Fruit fly (Drosophila melanogaster) Kc167 (cell line): Measurements from ENCODE around the gene Polr2H.

Experiments used
- Myc ChIP-seq: fragments of >200 bp; optimal IDR thresholded peaks from 2 replicates; lab custom pipeline; 2017; ENCODE audit warnings: missing external identifiers
- Sin3A ChIP-seq: fragments of >200 bp; optimal IDR thresholded peaks from 2 replicates; lab custom pipeline; 2018; ENCODE audit warnings: missing external identifiers
- h ChIP-seq: fragments of >200 bp; optimal IDR thresholded peaks from 3 replicates; lab custom pipeline; 2018; ENCODE audit warnings: missing external identifiers
- insv ChIP-seq: fragments of >200 bp; optimal IDR thresholded peaks from 3 replicates; lab custom pipeline; 2018; ENCODE audit warnings: missing external identifiers
- psq ChIP-seq: fragments of >200 bp; optimal IDR thresholded peaks from 2 replicates; lab custom pipeline; 2017; ENCODE audit warnings: missing external identifiers
- ttk ChIP-seq: sonication (Bioruptor generic); optimal IDR thresholded peaks from 2 replicates; lab custom pipeline; 2017; ENCODE audit warnings: missing external identifiers

The Polr2H gene

DNA sequence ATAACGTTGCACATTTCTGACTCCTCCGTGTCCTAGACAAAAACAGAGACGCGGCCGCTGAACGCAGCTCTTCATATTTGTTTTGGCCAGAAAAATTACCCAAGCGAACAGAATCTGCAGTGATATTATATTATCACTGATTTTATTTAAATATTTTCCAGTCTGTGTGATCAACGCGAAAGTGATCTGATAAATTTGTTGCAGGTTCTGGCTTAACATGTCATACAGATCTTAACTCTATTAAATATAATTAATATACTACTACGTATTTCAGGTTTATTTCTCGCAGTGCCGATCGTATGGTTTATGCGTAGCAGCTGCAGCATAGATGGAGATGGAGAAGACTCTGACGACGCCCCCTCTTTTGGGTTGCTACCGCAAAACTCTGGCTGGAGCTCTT, 7.9 kb upstream of the Polr2H start:
- TF ChIP-seq insv (no peak), h (no peak), ttk (lab: Kevin White, UChicago) (no peak), Myc (lab: Kevin White, UChicago) (no peak), psq (lab: Kevin White, UChicago) (no peak), Sin3A (lab: Kevin White, UChicago) (no peak)

DNA sequence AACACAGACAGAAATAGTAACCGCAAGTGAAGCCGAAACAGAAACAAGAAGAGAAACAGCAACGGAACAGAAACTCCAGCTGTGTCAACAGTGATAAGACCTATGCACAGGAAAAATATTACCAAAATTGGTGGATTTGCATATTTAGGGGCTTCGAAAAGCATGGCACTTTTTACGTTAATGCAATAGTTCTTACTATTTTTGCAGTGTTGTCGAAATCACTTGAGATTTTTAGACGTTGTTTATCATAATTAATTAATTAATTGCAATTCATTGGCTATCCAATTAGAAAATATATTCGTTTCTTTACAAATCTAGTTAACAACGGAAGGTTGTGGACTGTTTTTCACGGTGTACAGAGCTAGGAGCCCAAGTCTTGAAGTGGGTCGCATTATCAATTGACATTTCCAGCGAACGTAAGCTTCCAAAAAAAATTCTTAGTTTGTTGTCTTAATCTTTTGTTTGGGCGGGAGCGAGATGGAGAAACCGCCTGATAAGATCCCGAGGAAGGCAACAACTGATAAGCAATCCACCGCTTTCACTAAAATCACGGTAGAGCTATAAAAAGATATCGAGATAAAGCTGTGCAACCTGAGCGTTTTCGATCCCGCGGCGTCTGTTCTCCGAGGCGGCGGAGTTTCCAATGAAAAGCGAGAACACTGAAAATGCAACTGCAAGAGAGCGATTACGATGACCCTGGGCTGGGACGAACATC, 1.6 kb upstream of the Polr2H start:
- TF ChIP-seq ttk (lab: Kevin White, UChicago) (no peak), Myc (lab: Kevin White, UChicago) (no peak), insv (no peak), psq (lab: Kevin White, UChicago) (no peak), Sin3A (lab: Kevin White, UChicago) (no peak), h (no peak)

DNA sequence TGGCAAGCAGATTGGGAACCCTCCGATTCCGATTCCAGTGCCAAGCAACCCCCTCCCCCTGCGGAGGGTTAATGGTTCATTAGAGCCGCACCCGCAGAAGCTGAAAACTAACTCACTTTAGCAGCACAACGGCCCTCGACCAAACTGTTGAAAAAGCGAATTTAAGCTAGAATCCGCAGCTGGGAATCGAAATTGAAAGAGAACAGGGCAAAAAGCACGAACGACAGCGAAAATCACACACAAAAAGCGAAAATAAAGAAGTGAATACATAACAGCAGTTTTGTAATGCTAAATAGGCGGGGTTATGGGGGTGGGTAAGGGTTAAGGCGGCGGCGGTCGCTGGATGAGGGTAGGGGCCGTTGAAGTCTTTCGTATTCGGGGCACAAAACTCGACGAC, 1.0 kb upstream of the Polr2H start:
- TF ChIP-seq ttk (lab: Kevin White, UChicago) (no peak), insv (no peak), Sin3A (lab: Kevin White, UChicago) (no peak), h (no peak), Myc (lab: Kevin White, UChicago) (no peak), psq (lab: Kevin White, UChicago) (no peak)

DNA sequence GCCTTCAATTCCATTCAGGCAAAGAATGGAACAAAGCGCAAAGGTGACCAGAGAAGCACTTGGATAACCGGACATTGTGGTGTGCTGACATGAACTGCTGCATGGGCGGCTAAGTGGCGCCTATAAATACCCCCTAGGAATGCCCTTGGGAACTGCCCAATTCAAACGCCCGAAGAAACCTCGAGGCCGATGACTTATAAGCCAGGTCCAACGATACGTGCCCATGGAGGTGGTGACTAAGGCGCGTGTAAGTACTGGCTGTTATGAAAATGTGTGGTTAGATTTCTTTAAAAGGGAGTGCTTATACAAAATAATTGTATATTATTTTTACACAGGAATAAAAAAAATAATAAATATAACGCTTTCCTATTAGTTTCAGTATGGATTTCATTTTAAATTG, 1.6 kb downstream of the Polr2H start, which contains the start of gene CG14570:
TSS of gene CG14570 (minus strand) at position 101 of the 400 bp plus-strand sequence.
- TF ChIP-seq Myc (lab: Kevin White, UChicago) (no peak), Sin3A (lab: Kevin White, UChicago) (no peak), h (no peak), ttk (lab: Kevin White, UChicago) (no peak), insv (no peak), psq (lab: Kevin White, UChicago) (no peak)

DNA sequence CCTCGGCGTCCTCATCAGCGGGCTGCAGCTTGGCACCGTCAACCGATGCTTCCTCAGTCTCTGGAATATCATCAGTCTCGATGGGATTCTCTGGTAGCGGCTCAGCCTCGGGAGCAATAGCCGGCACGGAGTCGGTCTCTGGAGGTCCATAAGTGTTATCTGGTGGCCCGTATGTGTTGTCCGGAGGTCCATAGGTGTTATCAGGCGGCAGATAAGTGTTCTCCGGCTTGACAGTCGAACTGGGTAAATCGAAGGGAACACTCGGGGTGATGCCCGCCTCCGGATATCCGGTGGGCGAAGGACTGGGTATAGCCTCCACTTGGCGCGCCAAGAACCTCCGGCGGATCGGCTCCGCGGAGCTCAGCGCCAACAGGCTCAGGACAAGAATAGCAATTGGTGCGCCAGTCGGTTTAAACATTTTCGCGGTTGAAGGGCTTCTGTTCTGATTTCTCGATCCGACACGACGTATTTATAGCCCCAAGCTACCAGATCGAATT, 2.4 kb downstream of the Polr2H start, which contains the start of gene CG14569:
TSS of gene CG14569 (minus strand) at position 447 of the 497 bp plus-strand sequence.
- TF ChIP-seq insv (no peak), Sin3A (lab: Kevin White, UChicago) (no peak), psq (lab: Kevin White, UChicago) (no peak), h (no peak), Myc (lab: Kevin White, UChicago) (no peak), ttk (lab: Kevin White, UChicago) (no peak)

DNA sequence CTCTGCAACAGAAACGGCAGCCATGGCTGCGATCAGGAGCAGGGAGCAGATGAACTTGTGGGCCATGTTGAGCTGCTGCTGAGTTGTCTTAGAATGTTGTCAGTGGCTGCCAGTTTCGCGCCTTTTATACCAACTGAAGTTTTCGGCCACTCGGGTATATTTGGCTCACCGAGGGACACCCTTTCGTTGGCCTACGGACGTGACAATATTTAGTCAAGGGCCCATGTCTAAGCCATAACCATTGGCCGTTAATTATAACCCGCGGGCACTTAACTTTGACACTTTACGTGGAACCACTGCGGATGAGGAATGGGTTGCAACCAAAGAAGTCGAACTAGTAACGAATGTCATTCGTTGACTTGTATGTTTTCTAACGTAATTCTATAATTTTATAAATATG, 4.7 kb downstream of the Polr2H start, which contains the start of gene CG14568:
TSS of gene CG14568 (minus strand) at position 101 of the 400 bp plus-strand sequence.
- TF ChIP-seq insv (no peak), psq (lab: Kevin White, UChicago) (no peak), ttk (lab: Kevin White, UChicago) (no peak), Myc (lab: Kevin White, UChicago) (no peak), Sin3A (lab: Kevin White, UChicago) (no peak), h (no peak)

DNA sequence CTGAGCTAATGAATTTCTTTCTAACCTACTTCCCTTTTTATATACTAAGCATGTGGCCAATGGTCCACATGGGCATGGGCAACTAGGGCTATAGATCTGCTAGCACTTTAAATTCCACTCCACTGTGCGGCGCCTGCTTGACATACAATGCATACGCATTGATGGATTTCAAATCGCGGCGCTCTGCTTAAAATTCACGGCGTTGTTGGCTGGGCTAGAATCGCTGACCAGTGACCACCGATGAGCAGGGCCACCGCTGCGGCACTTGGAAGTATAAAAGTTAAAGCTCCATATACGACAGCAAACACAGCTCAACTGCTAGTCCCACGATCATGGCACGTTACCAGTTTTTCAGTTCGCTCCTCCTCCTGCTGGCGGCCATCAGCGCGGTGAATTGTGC, 5.1 kb downstream of the Polr2H start, which contains the start of gene CG14573:
TSS of gene CG14573 (plus strand) at position 301 of the 400 bp plus-strand sequence.
- TF ChIP-seq h = no peak

DNA sequence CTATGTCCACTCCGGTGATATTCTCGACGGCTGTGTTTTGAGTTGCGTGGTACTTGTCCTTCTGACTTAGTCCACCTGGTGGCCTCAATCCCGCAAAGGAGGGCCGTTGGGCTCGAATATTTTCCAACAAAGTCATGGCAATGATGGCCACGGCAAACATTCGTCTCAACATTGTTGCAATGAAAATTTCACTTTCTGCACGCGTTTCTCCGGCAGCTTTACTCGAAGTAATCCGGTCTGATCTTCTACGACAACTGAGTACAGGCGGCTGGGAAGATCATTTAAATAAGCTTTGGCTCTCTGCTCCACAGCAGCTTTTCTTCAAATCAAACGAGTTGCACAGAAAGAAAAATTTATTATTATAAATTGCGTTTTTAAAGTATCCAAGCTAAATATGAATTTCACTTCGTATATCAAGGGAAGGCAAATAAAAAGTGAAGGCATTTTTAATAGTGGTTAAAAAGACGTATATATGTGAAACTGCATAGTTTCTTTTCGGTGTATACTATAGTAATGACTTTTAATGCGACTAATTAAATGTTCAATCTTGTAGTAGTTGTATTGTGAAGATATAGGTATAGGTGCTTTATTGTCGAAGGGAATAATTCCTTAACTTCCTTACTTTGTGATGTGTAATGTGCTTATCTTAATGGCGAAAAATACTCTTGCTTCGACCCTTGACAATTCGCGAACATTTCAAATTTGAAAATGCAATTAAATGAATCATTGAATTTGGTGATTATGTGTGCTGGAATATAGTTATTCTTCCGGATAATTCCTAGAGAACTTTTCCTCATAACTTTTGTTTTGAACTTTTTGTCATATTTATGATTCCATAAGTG, 9.7 kb downstream of the Polr2H start, which contains the start of gene CG14567:
TSS of gene CG14567 (minus strand) at position 256 of the 842 bp plus-strand sequence.
- no peak for TF ChIP-seq Sin3A (lab: Kevin White, UChicago)
- TF ChIP-seq insv = no peak
- no peak for TF ChIP-seq ttk (lab: Kevin White, UChicago)
- TF ChIP-seq h = no peak
- no peak for TF ChIP-seq psq (lab: Kevin White, UChicago)
- TF ChIP-seq Myc (lab: Kevin White, UChicago) = no peak

DNA sequence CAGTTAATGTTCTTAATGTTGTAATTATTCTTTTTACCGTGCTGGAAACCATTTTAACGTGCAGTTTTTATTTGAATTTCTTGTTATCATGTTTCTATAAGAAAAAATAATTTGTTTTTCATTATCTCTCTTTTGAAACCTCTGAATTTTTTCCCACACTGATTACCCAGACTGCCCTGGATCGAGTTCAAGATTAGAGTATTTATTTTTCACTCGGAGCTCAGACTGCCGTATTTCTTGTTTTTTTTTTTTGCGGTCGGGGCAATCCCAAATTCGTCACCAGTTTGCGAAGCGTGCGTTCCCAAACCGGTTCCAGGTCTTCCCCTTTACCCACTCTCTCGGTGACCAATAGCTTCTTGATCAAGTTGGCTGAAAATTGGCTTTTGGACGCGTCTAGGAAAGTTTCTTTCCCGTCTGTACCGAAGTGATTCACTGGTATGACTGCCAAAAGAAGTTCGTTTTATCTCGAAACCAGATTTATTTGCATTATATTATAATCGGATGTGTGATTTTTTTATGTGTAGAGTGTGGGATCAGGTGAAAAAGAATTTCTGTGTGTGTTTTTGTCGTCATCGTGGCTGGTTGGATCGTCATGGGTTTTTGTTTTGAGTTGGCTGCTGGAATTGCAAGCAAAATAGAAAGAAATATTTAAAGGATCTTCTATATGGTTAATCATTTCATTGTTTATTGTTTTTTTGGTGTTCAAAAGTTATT, 10.4 kb downstream of the Polr2H start:
- TF ChIP-seq insv (no peak), Sin3A (lab: Kevin White, UChicago) (no peak), Myc (lab: Kevin White, UChicago) (no peak), h (no peak), ttk (lab: Kevin White, UChicago) (no peak), psq (lab: Kevin White, UChicago) (no peak)

DNA sequence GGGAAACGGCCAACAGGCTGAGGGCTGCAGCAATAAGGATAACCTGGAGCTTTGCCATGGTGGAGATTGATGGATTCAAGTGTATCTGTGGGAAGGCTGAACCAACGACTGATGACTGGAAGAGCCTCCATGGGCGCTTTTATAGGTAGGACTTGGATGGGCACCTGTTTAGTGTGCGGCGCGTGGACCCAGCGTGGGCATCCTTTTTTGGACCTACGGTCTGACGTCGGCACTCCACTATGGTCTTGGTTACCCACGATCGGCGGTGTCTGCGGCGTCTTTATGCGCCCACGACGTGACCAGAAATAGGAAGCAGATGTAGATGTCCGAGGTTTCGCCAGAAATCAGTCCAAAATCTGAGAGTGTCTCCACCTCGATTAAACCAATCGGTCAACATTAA, 11.5 kb downstream of the Polr2H start, which contains the start of gene CG14566:
TSS of gene CG14566 (minus strand) at position 101 of the 400 bp plus-strand sequence.
- TF ChIP-seq insv = no peak
- no peak for TF ChIP-seq psq (lab: Kevin White, UChicago)
- no peak for TF ChIP-seq Myc (lab: Kevin White, UChicago)
- TF ChIP-seq ttk (lab: Kevin White, UChicago) = no peak
- TF ChIP-seq Sin3A (lab: Kevin White, UChicago) = no peak
- no peak for TF ChIP-seq h

DNA sequence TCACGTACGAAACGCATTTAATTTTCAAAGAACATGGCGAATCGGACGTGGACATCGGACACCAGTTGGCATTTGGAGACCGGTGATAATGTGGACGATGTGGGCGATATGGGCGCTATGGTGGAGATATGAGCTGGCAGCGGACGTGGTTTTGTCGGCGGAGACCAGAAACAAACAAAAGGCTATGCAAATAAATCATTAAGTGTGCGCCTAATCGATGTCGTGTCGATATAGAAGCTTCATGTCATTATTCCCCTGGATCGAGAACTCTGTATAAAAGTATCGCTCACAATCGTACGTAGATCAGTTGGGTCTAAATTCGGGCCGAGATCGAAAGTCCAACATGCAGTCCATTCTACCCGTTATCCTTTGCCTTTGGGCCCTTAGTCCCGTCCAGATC, 12.5 kb downstream of the Polr2H start, which contains the start of gene CG14572:
TSS of gene CG14572 (plus strand) at position 301 of the 400 bp plus-strand sequence.
- TF ChIP-seq Myc (lab: Kevin White, UChicago) = no peak
- no peak for TF ChIP-seq ttk (lab: Kevin White, UChicago)
- no peak for TF ChIP-seq Sin3A (lab: Kevin White, UChicago)
- TF ChIP-seq psq (lab: Kevin White, UChicago) = no peak
- TF ChIP-seq h = no peak
- TF ChIP-seq insv = no peak
